Fruit fly (Drosophila melanogaster): ENCODE data around the gene Pen.

Gene Pen

dm6 chr2L:10009293-10009695, 47.4 kb upstream of the Pen start, which contains the start of gene Trp1 (continued):
- TF ChIP-seq CG15269 (tag; optimal IDR thresholded peaks at IDR 0.05) (no peak), kni (GFP tag; optimal IDR thresholded peaks at IDR 0.05) (no peak), Scr (GFP tag; IDR thresholded peaks at IDR 0.05; ENCODE audit: partially characterized antibody) (peak; percentile 94), HLH54F (GFP tag; optimal IDR thresholded peaks at IDR 0.05) (no peak), vnd (GFP tag; IDR thresholded peaks at IDR 0.05; ENCODE audit: partially characterized antibody) (peak; percentile 94), CG12769 (tag; optimal IDR thresholded peaks at IDR 0.05) (no peak), CG8290 (GFP tag; optimal IDR thresholded peaks at IDR 0.05) (no peak), CG8290 (tag; optimal IDR thresholded peaks at IDR 0.05) (peak in 1 of 2 experiments; percentile 33), abd-A (tag; optimal IDR thresholded peaks at IDR 0.05) (peak; percentile 57), Doc3 (GFP tag; IDR thresholded peaks at IDR 0.05; ENCODE audit: partially characterized antibody) (peak; percentile 93), CG9932 (GFP tag; IDR thresholded peaks at IDR 0.05) (peak; percentile 47; the same call in 1 of the 2 replicates), Sry-δ (GFP tag; optimal IDR thresholded peaks at IDR 0.05) (peak; percentile 91), CG4707 (GFP tag; optimal IDR thresholded peaks at IDR 0.05) (no peak), Rx (GFP tag; IDR thresholded peaks at IDR 0.05) (no peak), Gsc (GFP tag; IDR thresholded peaks at IDR 0.05) (no peak), vfl (GFP tag; optimal IDR thresholded peaks at IDR 0.05) (no peak), chinmo (GFP tag; IDR thresholded peaks at IDR 0.05; ENCODE audit: partially characterized antibody) (peak; percentile 80; the same call in 3 of the 4 replicates), CG3995 (GFP tag; optimal IDR thresholded peaks at IDR 0.05) (peak; percentile 12), nerfin-2 (GFP tag; IDR thresholded peaks at IDR 0.05; ENCODE audit: partially characterized antibody) (peak; percentile 88), Elba2 (GFP tag; optimal IDR thresholded peaks at IDR 0.05) (peak; percentile 51), ERR (GFP tag; optimal IDR thresholded peaks at IDR 0.05) (no peak), CG31365 (tag; optimal IDR thresholded peaks at IDR 0.05) (no peak), BEAF-32 (GFP tag; optimal IDR thresholded peaks at IDR 0.05) (peak; percentile 94), CG12391 (tag; optimal IDR thresholded peaks at IDR 0.05) (peak; percentile 21), shn (GFP tag; optimal IDR thresholded peaks at IDR 0.05) (no peak), mirr (GFP tag; optimal IDR thresholded peaks at IDR 0.05) (no peak), Opbp (GFP tag; IDR thresholded peaks at IDR 0.05; ENCODE audit: partially characterized antibody) (peak; percentile 97), CG10267 (tag; optimal IDR thresholded peaks at IDR 0.05) (peak; percentile 41), HmgZ (tag; optimal IDR thresholded peaks at IDR 0.05) (peak; percentile 32), sna (GFP tag; IDR thresholded peaks at IDR 0.05; ENCODE audit: partially characterized antibody) (peak; percentile 89), CG15514 (GFP tag; optimal IDR thresholded peaks at IDR 0.05) (peak; percentile 99), Lpt (GFP tag; optimal IDR thresholded peaks at IDR 0.05) (no peak), sens (GFP tag) (peak; percentile 76), CG3407 (GFP tag; optimal IDR thresholded peaks at IDR 0.05) (no peak), CG17829 (tag; optimal IDR thresholded peaks at IDR 0.05) (peak; percentile 25), hkb (optimal IDR thresholded peaks at IDR 0.05) (no peak), hkb (GFP tag; IDR thresholded peaks at IDR 0.05) (no peak), CG30020 (tag; optimal IDR thresholded peaks at IDR 0.05) (peak; percentile 63), CG6791 (GFP tag; IDR thresholded peaks at IDR 0.05; ENCODE audit: partially characterized antibody) (peak; percentile 97), insv (GFP tag; optimal IDR thresholded peaks at IDR 0.05) (peak in 1 of 2 experiments; percentile 64), Sox102F (GFP tag; optimal IDR thresholded peaks at IDR 0.05) (no peak), ranshi (GFP tag; IDR thresholded peaks at IDR 0.05) (no peak), zen2 (GFP tag; IDR thresholded peaks at IDR 0.05; ENCODE audit: partially characterized antibody) (peak; percentile 90; the same call in 2 of the 3 replicates), bsh (GFP tag; optimal IDR thresholded peaks at IDR 0.05) (peak in 1 of 2 experiments; percentile 21), phol (tag; optimal IDR thresholded peaks at IDR 0.05) (no peak), CG7745 (tag; optimal IDR thresholded peaks at IDR 0.05) (no peak), CG34422 (GFP tag; IDR thresholded peaks at IDR 0.05) (0 out of 3 replicates have a peak, but pooled peaks have one; percentile 51), Drgx (GFP tag; IDR thresholded peaks at IDR 0.05) (peak; percentile 21; the same call in 1 of the 2 replicates), inv (GFP tag; IDR thresholded peaks at IDR 0.05; ENCODE audit: partially characterized antibody) (peak; percentile 95), CG3726 (GFP tag; IDR thresholded peaks at IDR 0.05) (no peak)
